Fruit fly (Drosophila melanogaster) Kc167 (cell line): ENCODE measurements around the gene Mocs1.

ENCODE experiments used
- Myc ChIP-seq: fragments of >200 bp; optimal IDR thresholded peaks from 2 replicates; lab custom pipeline; 2017; ENCODE audit warnings: missing external identifiers
- h ChIP-seq: fragments of >200 bp; optimal IDR thresholded peaks from 3 replicates; lab custom pipeline; 2018; ENCODE audit warnings: missing external identifiers
- insv ChIP-seq: fragments of >200 bp; optimal IDR thresholded peaks from 3 replicates; lab custom pipeline; 2018; ENCODE audit warnings: missing external identifiers
- psq ChIP-seq: fragments of >200 bp; optimal IDR thresholded peaks from 2 replicates; lab custom pipeline; 2017; ENCODE audit warnings: missing external identifiers

dm6 chr3L:11065850-11066249 is 4.5 kb upstream of the Mocs1 start:
- TF ChIP-seq Myc (lab: Kevin White, UChicago) (no peak), h (lab: Kevin White, UChicago) (no peak), psq (no peak), insv (lab: Kevin White, UChicago) (no peak)
